Fruit fly (Drosophila melanogaster) whole organism, embryonic: ENCODE measurements around the gene CG8176.

Source experiments
- Bdp1 ChIP-seq: fragments of 200-800 bp; sonication (Bioruptor generic); optimal IDR thresholded peaks from 3 replicates; lab custom pipeline; 2016; ENCODE audit warnings: missing biosample characterization, missing genetic modification characterization
- CG11504 ChIP-seq: fragments of 200-800 bp; sonication (Bioruptor generic); optimal IDR thresholded peaks from 3 replicates; lab custom pipeline; 2019; ENCODE audit warnings: missing biosample characterization, mild to moderate bottlenecking, missing genetic modification characterization, moderate library complexity
- CG13424 ChIP-seq: fragments of 200-800 bp; sonication (Bioruptor generic); optimal IDR thresholded peaks from 2 replicates; lab custom pipeline; 2019; ENCODE audit warnings: missing biosample characterization, mild to moderate bottlenecking, missing genetic modification characterization, moderate library complexity
- CG17385 ChIP-seq: fragments of 200-800 bp; sonication (Bioruptor generic); optimal IDR thresholded peaks from 3 replicates; lab custom pipeline; 2018; ENCODE audit warnings: missing biosample characterization, mild to moderate bottlenecking, missing genetic modification characterization
- CG17568 ChIP-seq: fragments of 200-800 bp; sonication (Bioruptor generic); optimal IDR thresholded peaks from 2 replicates; lab custom pipeline; 2018; ENCODE audit warnings: missing biosample characterization, mild to moderate bottlenecking, missing genetic modification characterization, moderate library complexity
- CG18619 ChIP-seq: fragments of 200-800 bp; sonication (Bioruptor generic); optimal IDR thresholded peaks from 3 replicates; lab custom pipeline; 2017; ENCODE audit warnings: missing biosample characterization, mild to moderate bottlenecking, missing genetic modification characterization
- CG2116 ChIP-seq: fragments of 200-800 bp; sonication (Bioruptor generic); optimal IDR thresholded peaks from 3 replicates; lab custom pipeline; 2018; ENCODE audit warnings: missing biosample characterization, mild to moderate bottlenecking, missing genetic modification characterization
- CG2202 ChIP-seq: fragments of 200-800 bp; sonication (Bioruptor generic); optimal IDR thresholded peaks from 2 replicates; lab custom pipeline; 2018; ENCODE audit warnings: missing biosample characterization, mild to moderate bottlenecking, missing genetic modification characterization
- CG2889 ChIP-seq: fragments of 200-800 bp; sonication (Bioruptor generic); IDR thresholded peaks from 3 replicates; pipeline ENCODE4 v1.3.6; 2022; ENCODE audit warnings: missing biosample characterization, missing genetic modification characterization
- CG4730 ChIP-seq: fragments of 200-800 bp; sonication (Bioruptor generic); IDR thresholded peaks from 2 replicates; pipeline ENCODE4 v1.3.6; 2022; ENCODE audit warnings: missing biosample characterization, missing genetic modification characterization
- CG5245 ChIP-seq: fragments of 200-800 bp; sonication (Bioruptor generic); optimal IDR thresholded peaks from 3 replicates; lab custom pipeline; 2016; ENCODE audit warnings: missing biosample characterization, missing genetic modification characterization
- CG5953 ChIP-seq: fragments of 200-800 bp; sonication (Bioruptor generic); IDR thresholded peaks from 2 replicates; pipeline ENCODE4 v1.3.6; 2022; ENCODE audit warnings: missing biosample characterization, missing genetic modification characterization
- CG6813 ChIP-seq: fragments of 200-800 bp; sonication (Bioruptor generic); optimal IDR thresholded peaks from 2 replicates; lab custom pipeline; 2017; ENCODE audit warnings: missing biosample characterization, missing genetic modification characterization, mild to moderate bottlenecking, moderate library complexity, missing genetic modification reagents
- CG8924 ChIP-seq: fragments of 200-800 bp; optimal IDR thresholded peaks from 3 replicates; lab custom pipeline; 2019; ENCODE audit warnings: missing biosample characterization, mild to moderate bottlenecking, missing genetic modification characterization, moderate library complexity
- CG9932 ChIP-seq: fragments of 200-800 bp; sonication (Bioruptor generic); IDR thresholded peaks from 2 replicates; pipeline ENCODE4 v1.3.6; 2022; ENCODE audit warnings: missing biosample characterization, missing genetic modification characterization
- Camta ChIP-seq: fragments of 200-800 bp; sonication (Bioruptor generic); optimal IDR thresholded peaks from 2 replicates; lab custom pipeline; 2016; ENCODE audit warnings: missing biosample characterization, missing genetic modification characterization
- CkIIα-i1 ChIP-seq: fragments of 200-800 bp; sonication (Bioruptor generic); IDR thresholded peaks from 2 replicates; pipeline ENCODE4 v1.3.6; 2022; ENCODE audit warnings: missing biosample characterization, missing genetic modification characterization
- D19B ChIP-seq: fragments of 200-800 bp; sonication (Bioruptor generic); optimal IDR thresholded peaks from 2 replicates; lab custom pipeline; 2017; ENCODE audit warnings: missing biosample characterization, mild to moderate bottlenecking, missing genetic modification characterization
- Dek ChIP-seq: fragments of 200-800 bp; sonication (Bioruptor generic); optimal IDR thresholded peaks from 3 replicates; lab custom pipeline; 2019; ENCODE audit warnings: missing biosample characterization, mild to moderate bottlenecking, missing genetic modification characterization, moderate library complexity
- Dref ChIP-seq: fragments of 200-800 bp; sonication (Bioruptor generic); IDR thresholded peaks from 2 replicates; pipeline ENCODE4 v1.3.6; 2022; ENCODE audit warnings: missing biosample characterization, missing genetic modification characterization
- ERR ChIP-seq: fragments of 200-800 bp; sonication (Bioruptor generic); optimal IDR thresholded peaks from 2 replicates; lab custom pipeline; 2016; ENCODE audit warnings: missing biosample characterization, missing genetic modification characterization
- Hand ChIP-seq: fragments of 200-800 bp; sonication (Bioruptor generic); optimal IDR thresholded peaks from 2 replicates; lab custom pipeline; 2017; ENCODE audit warnings: mild to moderate bottlenecking, missing biosample characterization, missing genetic modification reagents, missing genetic modification characterization
- Hr39 ChIP-seq: fragments of >200 bp; optimal IDR thresholded peaks from 2 replicates; lab custom pipeline; 2017
- Jarid2 ChIP-seq: fragments of 200-800 bp; sonication (Bioruptor generic); optimal IDR thresholded peaks from 3 replicates; lab custom pipeline; 2017; ENCODE audit warnings: mild to moderate bottlenecking, missing biosample characterization, missing genetic modification reagents, missing genetic modification characterization
- MESR4 ChIP-seq: fragments of 200-800 bp; sonication (Bioruptor generic); optimal IDR thresholded peaks from 2 replicates; lab custom pipeline; 2018; ENCODE audit warnings: missing biosample characterization, mild to moderate bottlenecking, missing genetic modification characterization, moderate library complexity
- Poxn ChIP-seq: fragments of 200-800 bp; sonication (Bioruptor generic); IDR thresholded peaks from 2 replicates; pipeline ENCODE4 v1.3.6; 2022; ENCODE audit warnings: missing biosample characterization, missing genetic modification characterization
- Sry-δ ChIP-seq: fragments of 200-800 bp; sonication (Bioruptor generic); optimal IDR thresholded peaks from 2 replicates; lab custom pipeline; 2016; ENCODE audit warnings: missing biosample characterization, missing genetic modification characterization
- YL-1 ChIP-seq: fragments of 200-800 bp; sonication (Bioruptor generic); optimal IDR thresholded peaks from 3 replicates; lab custom pipeline; 2017; ENCODE audit warnings: missing biosample characterization, mild to moderate bottlenecking, missing genetic modification characterization
- ato ChIP-seq: fragments of 200-800 bp; sonication (Bioruptor generic); IDR thresholded peaks from 2 replicates; pipeline ENCODE4 v1.3.6; 2022; ENCODE audit warnings: missing biosample characterization, missing genetic modification characterization; ENCODE audit not compliant: partially characterized antibody
- bbx ChIP-seq: fragments of 200-800 bp; sonication (Bioruptor generic); IDR thresholded peaks from 2 replicates; pipeline ENCODE4 v1.3.6; 2022; ENCODE audit warnings: missing biosample characterization, missing genetic modification characterization; ENCODE audit not compliant: partially characterized antibody
- bsh ChIP-seq, 2 experiments: fragments of 200-800 bp; sonication (Bioruptor generic); optimal IDR thresholded peaks; 2 replicates each; lab custom pipeline; 2017 to 2018; ENCODE audit warnings: mild to moderate bottlenecking in 2 of 2, missing biosample characterization in 2 of 2, missing genetic modification characterization in 2 of 2, moderate library complexity in 1 of 2
- cas ChIP-seq: fragments of 200-800 bp; sonication (Bioruptor generic); IDR thresholded peaks from 2 replicates; pipeline ENCODE4 v1.3.6; 2022; ENCODE audit warnings: missing biosample characterization, missing genetic modification characterization
- chm ChIP-seq: fragments of 200-800 bp; sonication (Bioruptor generic); IDR thresholded peaks from 2 replicates; pipeline ENCODE4 v1.3.6; 2022; ENCODE audit warnings: missing biosample characterization, missing genetic modification characterization
- da ChIP-seq: fragments of 200-800 bp; sonication (Bioruptor generic); optimal IDR thresholded peaks from 2 replicates; lab custom pipeline; 2016; ENCODE audit warnings: missing biosample characterization, missing genetic modification characterization
- dan ChIP-seq: fragments of 200-800 bp; sonication (Bioruptor generic); IDR thresholded peaks from 2 replicates; pipeline ENCODE4 v1.3.6; 2022; ENCODE audit warnings: missing biosample characterization, missing genetic modification characterization
- dimm ChIP-seq: fragments of 200-800 bp; sonication (Bioruptor generic); IDR thresholded peaks from 2 replicates; pipeline ENCODE4 v1.3.6; 2022; ENCODE audit warnings: missing biosample characterization, missing genetic modification characterization
- dysf ChIP-seq: fragments of 200-800 bp; sonication (Bioruptor generic); IDR thresholded peaks from 3 replicates; pipeline ENCODE4 v1.3.6; 2022; ENCODE audit warnings: missing biosample characterization, missing genetic modification characterization
- eve ChIP-seq, 2 experiments: fragments of >200 bp; optimal IDR thresholded peaks; 2 replicates each; lab custom pipeline; 2017; ENCODE audit warnings: missing biosample characterization in 2 of 2, missing genetic modification characterization in 2 of 2
- gsb ChIP-seq: fragments of 200-800 bp; sonication (Bioruptor generic); IDR thresholded peaks from 2 replicates; pipeline ENCODE4 v1.3.6; 2022; ENCODE audit warnings: missing biosample characterization, missing genetic modification characterization
- h ChIP-seq: fragments of >200 bp; optimal IDR thresholded peaks from 2 replicates; lab custom pipeline; 2017
- her ChIP-seq: fragments of 200-800 bp; sonication (Bioruptor generic); optimal IDR thresholded peaks from 2 replicates; lab custom pipeline; 2016; ENCODE audit warnings: missing biosample characterization, missing genetic modification characterization
- jigr1 ChIP-seq: fragments of 200-800 bp; sonication (Bioruptor generic); IDR thresholded peaks from 3 replicates; pipeline ENCODE4 v1.3.6; 2022; ENCODE audit warnings: missing biosample characterization, missing genetic modification characterization
- lilli ChIP-seq: fragments of 200-800 bp; sonication (Bioruptor generic); optimal IDR thresholded peaks from 3 replicates; lab custom pipeline; 2016; ENCODE audit warnings: missing biosample characterization, missing genetic modification characterization
- maf-S ChIP-seq: fragments of 200-800 bp; sonication (Bioruptor generic); optimal IDR thresholded peaks from 2 replicates; lab custom pipeline; 2016; ENCODE audit warnings: missing biosample characterization, missing genetic modification characterization
- nom ChIP-seq: fragments of 200-800 bp; sonication (Bioruptor generic); optimal IDR thresholded peaks from 2 replicates; lab custom pipeline; 2017; ENCODE audit warnings: missing biosample characterization, missing genetic modification characterization, mild to moderate bottlenecking, moderate library complexity, missing genetic modification reagents
- oc ChIP-seq: fragments of 200-800 bp; sonication (Bioruptor generic); optimal IDR thresholded peaks from 2 replicates; lab custom pipeline; 2018; ENCODE audit warnings: missing biosample characterization, mild to moderate bottlenecking, missing genetic modification characterization, moderate library complexity
- org-1 ChIP-seq: fragments of 200-800 bp; sonication (Bioruptor generic); optimal IDR thresholded peaks from 2 replicates; lab custom pipeline; 2017; ENCODE audit warnings: missing biosample characterization, missing genetic modification characterization
- psq ChIP-seq: fragments of 200-800 bp; sonication (Bioruptor generic); optimal IDR thresholded peaks from 2 replicates; lab custom pipeline; 2017; ENCODE audit warnings: missing biosample characterization, missing genetic modification characterization
- ro ChIP-seq: fragments of 200-800 bp; sonication (Bioruptor generic); IDR thresholded peaks from 2 replicates; pipeline ENCODE4 v1.3.6; 2022; ENCODE audit warnings: missing biosample characterization, missing genetic modification characterization
- sens ChIP-seq: fragments of 200-800 bp; sonication (Bioruptor generic); peaks from one replicate; lab custom pipeline; 2016; ENCODE audit warnings: missing biosample characterization, missing genetic modification characterization
- sob ChIP-seq: fragments of 200-800 bp; sonication (Bioruptor generic); IDR thresholded peaks from 2 replicates; pipeline ENCODE4 v1.3.6; 2022; ENCODE audit warnings: missing biosample characterization, missing genetic modification characterization
- tx ChIP-seq: fragments of 200-800 bp; sonication (Bioruptor generic); optimal IDR thresholded peaks from 2 replicates; lab custom pipeline; 2016; ENCODE audit warnings: missing biosample characterization, missing genetic modification characterization
- wor ChIP-seq: fragments of 200-800 bp; sonication (Bioruptor generic); IDR thresholded peaks from 2 replicates; pipeline ENCODE4 v1.3.6; 2022; ENCODE audit warnings: missing biosample characterization, missing genetic modification characterization

Gene CG8176

dm6 chr3R:9513052-9513420, 2.8 kb upstream of the CG8176 start, which contains the start of the genes Ras85D and Rlb1 (continued):
- peak; percentile 74 for TF ChIP-seq Camta (GFP tag; lab: Kevin White, UChicago)
- peak; percentile 20 for TF ChIP-seq CG17385
- TF ChIP-seq cas (GFP tag; lab: Robert Waterston, UW): no peak
- no peak for TF ChIP-seq CG17568
- TF ChIP-seq YL-1 (GFP tag; lab: Kevin White, UChicago): peak; percentile 81
- no peak for TF ChIP-seq jigr1 (GFP tag; lab: Robert Waterston, UW)
- TF ChIP-seq wor (GFP tag; lab: Robert Waterston, UW): no peak
- no peak for TF ChIP-seq Dref (GFP tag; lab: Robert Waterston, UW)
- no peak for TF ChIP-seq dimm
- TF ChIP-seq bsh (GFP tag; optimal IDR thresholded peaks at IDR 0.05; lab: Kevin White, UChicago): peak in 1 of 2 experiments; percentile 56
- peak; percentile 42 for TF ChIP-seq CG5245 (GFP tag; lab: Kevin White, UChicago)
- TF ChIP-seq CkIIα-i1 (GFP tag; lab: Robert Waterston, UW): no peak
- no peak for TF ChIP-seq dysf
- no peak for TF ChIP-seq chm
- TF ChIP-seq psq (GFP tag; lab: Kevin White, UChicago): peak; percentile 16
- TF ChIP-seq nom: no peak
- TF ChIP-seq bbx (GFP tag; lab: Robert Waterston, UW): no peak
- peak; percentile 87 for TF ChIP-seq CG2116 (GFP tag; lab: Kevin White, UChicago)
- peak; percentile 76 for TF ChIP-seq her
- no peak for TF ChIP-seq dan (GFP tag; lab: Robert Waterston, UW)
- TF ChIP-seq CG9932 (GFP tag; lab: Robert Waterston, UW): no peak
- TF ChIP-seq Dek: peak; percentile 59
- peak; percentile 17 for TF ChIP-seq CG2202 (tag; lab: Kevin White, UChicago)
- no peak for TF ChIP-seq h (lab: Kevin White, UChicago)
- no peak for TF ChIP-seq org-1 (GFP tag; lab: Kevin White, UChicago)
- TF ChIP-seq CG8924 (tag; lab: Kevin White, UChicago): peak; percentile 76
- TF ChIP-seq Sry-δ (GFP tag; lab: Kevin White, UChicago): peak; percentile 99
- no peak for TF ChIP-seq Hr39 (lab: Kevin White, UChicago)
- no peak for TF ChIP-seq D19B (GFP tag; lab: Kevin White, UChicago)
- no peak for TF ChIP-seq CG6813
- TF ChIP-seq CG2889 (GFP tag; lab: Robert Waterston, UW): no peak
- peak; percentile 77 for TF ChIP-seq tx
- TF ChIP-seq gsb (GFP tag; lab: Robert Waterston, UW): no peak
- TF ChIP-seq Hand (GFP tag; lab: Kevin White, UChicago): no peak
- no peak for TF ChIP-seq eve (GFP tag; optimal IDR thresholded peaks at IDR 0.05; lab: Kevin White, UChicago)
- TF ChIP-seq Jarid2 (GFP tag; lab: Kevin White, UChicago): no peak
- peak; percentile 94 for TF ChIP-seq sens (GFP tag; lab: Kevin White, UChicago)
- no peak for TF ChIP-seq sob
- TF ChIP-seq MESR4 (GFP tag; lab: Kevin White, UChicago): no peak
- TF ChIP-seq ERR (GFP tag; lab: Kevin White, UChicago): peak; percentile 69
- TF ChIP-seq Bdp1 (GFP tag; lab: Kevin White, UChicago): peak; percentile 58
- TF ChIP-seq oc: no peak
- peak; percentile 67 for TF ChIP-seq maf-S (GFP tag; lab: Kevin White, UChicago)
- TF ChIP-seq Poxn: no peak
- no peak for TF ChIP-seq CG11504 (tag; lab: Kevin White, UChicago)
- no peak for TF ChIP-seq CG4730 (GFP tag; lab: Robert Waterston, UW)
- TF ChIP-seq da (GFP tag; lab: Kevin White, UChicago): peak; percentile 45
- no peak for TF ChIP-seq ato (GFP tag; lab: Robert Waterston, UW)
- peak; percentile 88 for TF ChIP-seq lilli (GFP tag; lab: Kevin White, UChicago)
- no peak for TF ChIP-seq CG5953 (GFP tag; lab: Robert Waterston, UW)
- TF ChIP-seq CG13424: peak; percentile 82
- TF ChIP-seq CG18619 (GFP tag; lab: Kevin White, UChicago): peak; percentile 47
- TF ChIP-seq ro (GFP tag; lab: Robert Waterston, UW): no peak
